Worm (Caenorhabditis elegans) whole organism, L1 larva: Measurements from ENCODE around the gene F21D5.4.

Experiments
- F16B12.6 ChIP-seq: fragments of 150-350 bp; optimal IDR thresholded peaks from 2 replicates; lab custom pipeline; 2014; ENCODE audit warnings: missing biosample characterization, missing genetic modification characterization
- aha-1 ChIP-seq: fragments of 150-350 bp; optimal IDR thresholded peaks from 2 replicates; lab custom pipeline; 2014; ENCODE audit warnings: missing biosample characterization, missing genetic modification characterization
- ama-1 ChIP-seq: fragments of 150-350 bp; optimal IDR thresholded peaks from 2 replicates; lab custom pipeline; 2014
- ceh-63 ChIP-seq: fragments of 200-800 bp; sonication (Bioruptor generic); optimal IDR thresholded peaks from 2 replicates; lab custom pipeline; 2018; ENCODE audit warnings: mild to moderate bottlenecking, missing genetic modification characterization, missing compliant biosample characterization
- ceh-90 ChIP-seq: sonication (generic microtip); optimal IDR thresholded peaks from 2 replicates; lab custom pipeline; 2016; ENCODE audit warnings: missing genetic modification characterization, missing compliant biosample characterization
- ces-1 ChIP-seq: fragments of 150-350 bp; optimal IDR thresholded peaks from 2 replicates; lab custom pipeline; 2014; ENCODE audit warnings: missing biosample characterization, missing genetic modification reagents, missing genetic modification characterization
- dsc-1 ChIP-seq: sonication (generic microtip); optimal IDR thresholded peaks from 2 replicates; lab custom pipeline; 2016; ENCODE audit warnings: mild to moderate bottlenecking, missing genetic modification characterization, missing compliant biosample characterization
- efl-1 ChIP-seq, 4 experiments: fragments of 150-350 bp; optimal IDR thresholded peaks in 3 of 4; peaks in 1 of 4; 1 replicate in 1 of 4; 2 replicates in 3 of 4; lab custom pipeline; 2014; ENCODE audit warnings: missing biosample characterization in 2 of 4, missing genetic modification characterization in 2 of 4, missing genetic modification reagents in 2 of 4
- elt-3 ChIP-seq, 6 experiments: fragments of 150-350 bp in 1 of 6; sonication (generic microtip); optimal IDR thresholded peaks; 2 replicates each; lab custom pipeline; 2017 to 2018; ENCODE audit warnings: missing biosample characterization in 6 of 6, missing genetic modification characterization in 6 of 6, inconsistent platforms in 1 of 6
- fkh-10 ChIP-seq: sonication (generic microtip); optimal IDR thresholded peaks from 2 replicates; lab custom pipeline; 2017; ENCODE audit warnings: missing biosample characterization, missing genetic modification reagents, missing genetic modification characterization
- fkh-4 ChIP-seq: sonication (generic microtip); optimal IDR thresholded peaks from 2 replicates; lab custom pipeline; 2016; ENCODE audit warnings: missing compliant biosample characterization, missing genetic modification characterization, borderline replicate concordance
- fkh-8 ChIP-seq: sonication (generic microtip); optimal IDR thresholded peaks from 2 replicates; lab custom pipeline; 2016; ENCODE audit warnings: mild to moderate bottlenecking, missing genetic modification characterization, missing compliant biosample characterization
- fos-1 ChIP-seq: fragments of 150-350 bp; optimal IDR thresholded peaks from 2 replicates; lab custom pipeline; 2014; ENCODE audit warnings: missing biosample characterization, missing genetic modification characterization
- grh-1 ChIP-seq: fragments of 200-800 bp; sonication (Bioruptor generic); IDR thresholded peaks from 2 replicates; pipeline ENCODE4 v1.3.6; 2022; ENCODE audit warnings: missing genetic modification reagents, missing genetic modification characterization, missing compliant biosample characterization
- hlh-17 ChIP-seq: fragments of 200-800 bp; sonication (Bioruptor generic); optimal IDR thresholded peaks from 2 replicates; lab custom pipeline; 2018; ENCODE audit warnings: missing genetic modification characterization, mild to moderate bottlenecking, missing compliant biosample characterization, moderate library complexity, borderline replicate concordance
- isw-1 ChIP-seq: fragments of 200-800 bp; sonication (Bioruptor generic); IDR thresholded peaks from 2 replicates; pipeline ENCODE4 v1.3.6; 2022; ENCODE audit warnings: missing genetic modification characterization, missing compliant biosample characterization
- lin-14 ChIP-seq: fragments of 200-800 bp; sonication (Bioruptor generic); optimal IDR thresholded peaks from 2 replicates; lab custom pipeline; 2018; ENCODE audit warnings: mild to moderate bottlenecking, missing genetic modification characterization, moderate library complexity, missing compliant biosample characterization
- lir-3 ChIP-seq: sonication (generic microtip); optimal IDR thresholded peaks from 2 replicates; lab custom pipeline; 2016; ENCODE audit warnings: mild to moderate bottlenecking, missing genetic modification characterization, moderate library complexity, missing compliant biosample characterization; ENCODE audit not compliant: poor library complexity
- mdl-1 ChIP-seq, 2 experiments: fragments of 150-350 bp; optimal IDR thresholded peaks; 2 replicates each; lab custom pipeline; 2014 to 2017; ENCODE audit warnings: missing biosample characterization in 2 of 2, missing genetic modification characterization in 2 of 2, inconsistent platforms in 1 of 2
- mef-2 ChIP-seq: fragments of 150-350 bp; optimal IDR thresholded peaks from 2 replicates; lab custom pipeline; 2014; ENCODE audit warnings: missing biosample characterization, missing genetic modification characterization
- nhr-12 ChIP-seq: sonication (generic microtip); optimal IDR thresholded peaks from 2 replicates; lab custom pipeline; 2017; ENCODE audit warnings: missing biosample characterization, missing genetic modification characterization
- nhr-77 ChIP-seq: fragments of 150-350 bp; optimal IDR thresholded peaks from 2 replicates; lab custom pipeline; 2014; ENCODE audit warnings: missing biosample characterization, missing genetic modification characterization
- nhr-85 ChIP-seq: sonication (generic microtip); peaks from one replicate; lab custom pipeline; 2016; ENCODE audit warnings: missing genetic modification characterization, inconsistent platforms, missing compliant biosample characterization
- nhr-90 ChIP-seq: sonication (generic microtip); optimal IDR thresholded peaks from 2 replicates; lab custom pipeline; 2016; ENCODE audit warnings: mild to moderate bottlenecking, missing genetic modification characterization, missing compliant biosample characterization; ENCODE audit not compliant: poor library complexity
- pag-3 ChIP-seq: sonication (generic microtip); optimal IDR thresholded peaks from 2 replicates; lab custom pipeline; 2017; ENCODE audit warnings: missing genetic modification characterization, mild to moderate bottlenecking, missing compliant biosample characterization, antibody characterized with exemption, borderline replicate concordance; ENCODE audit not compliant: insufficient read depth
- pax-3 ChIP-seq: fragments of 200-800 bp; sonication (Bioruptor generic); optimal IDR thresholded peaks from 2 replicates; lab custom pipeline; 2018; ENCODE audit warnings: mild to moderate bottlenecking, missing genetic modification characterization, moderate library complexity, missing compliant biosample characterization
- skn-1 ChIP-seq: fragments of 150-350 bp; optimal IDR thresholded peaks from 2 replicates; lab custom pipeline; 2014; ENCODE audit warnings: missing biosample characterization, missing genetic modification characterization
- snpc-4 ChIP-seq: fragments of 150-350 bp; optimal IDR thresholded peaks from 2 replicates; lab custom pipeline; 2014; ENCODE audit warnings: missing biosample characterization, missing genetic modification characterization
- sox-4 ChIP-seq: sonication (generic microtip); optimal IDR thresholded peaks from 2 replicates; lab custom pipeline; 2016; ENCODE audit warnings: missing genetic modification characterization, missing compliant biosample characterization
- tbx-2 ChIP-seq: sonication (generic microtip); optimal IDR thresholded peaks from 2 replicates; lab custom pipeline; 2016; ENCODE audit warnings: missing genetic modification characterization, missing compliant biosample characterization
- tlp-1 ChIP-seq: fragments of 150-350 bp; optimal IDR thresholded peaks from 2 replicates; lab custom pipeline; 2014; ENCODE audit warnings: missing biosample characterization, missing genetic modification characterization
- unc-30 ChIP-seq: sonication (generic microtip); optimal IDR thresholded peaks from 2 replicates; lab custom pipeline; 2017; ENCODE audit warnings: missing biosample characterization, missing genetic modification characterization
- unc-62 ChIP-seq: fragments of 150-350 bp; optimal IDR thresholded peaks from 2 replicates; lab custom pipeline; 2014; ENCODE audit warnings: missing biosample characterization, missing genetic modification reagents, missing genetic modification characterization
- unc-98 ChIP-seq: fragments of 200-800 bp; sonication (Bioruptor generic); IDR thresholded peaks from 2 replicates; pipeline ENCODE4 v1.3.6; 2022; ENCODE audit warnings: missing genetic modification characterization, missing compliant biosample characterization
- zip-4 ChIP-seq: fragments of 200-800 bp; sonication (Bioruptor generic); optimal IDR thresholded peaks from 2 replicates; lab custom pipeline; 2018; ENCODE audit warnings: mild to moderate bottlenecking, missing genetic modification characterization, moderate library complexity, missing compliant biosample characterization
- ztf-11 ChIP-seq, 2 experiments: sonication (generic microtip); optimal IDR thresholded peaks; 2 replicates each; lab custom pipeline; 2016 to 2017; ENCODE audit warnings: missing genetic modification characterization in 2 of 2, missing biosample characterization in 1 of 2, missing compliant biosample characterization in 1 of 2

Gene F21D5.4

ce11 chrIV:8743654-8744332, 5.9 kb downstream of the F21D5.4 start, which contains the start of gene F21D5.7 (continued):
- TF ChIP-seq isw-1 (GFP tag; lab: Robert Waterston, UW) (peak; percentile 68), snpc-4 (peak; percentile 45), tbx-2 (tag; lab: Kevin White, UChicago) (peak; percentile 83), elt-3 (tag; optimal IDR thresholded peaks at IDR 0.05; lab: Kevin White, UChicago) (peak in 2 of 6 experiments; percentile 66 to 77)
- TF ChIP-seq, all 84 proteins: peak for 50

ce11 chrIV:8745591-8746302, 7.9 kb downstream of the F21D5.4 start, which contains the start of the genes F20C5.7 and parg-1:
F20C5.7 (minus strand) TSS chrIV:8745691.
parg-1 (plus strand) TSS chrIV:8746252.
- no peak for TF ChIP-seq nhr-90 (tag; lab: Kevin White, UChicago)
- no peak for TF ChIP-seq ces-1 (GFP tag; lab: Kevin White, UChicago)
- no peak for TF ChIP-seq mdl-1 (tag; optimal IDR thresholded peaks at IDR 0.05; lab: Kevin White, UChicago)
- TF ChIP-seq ama-1, result no peak
- no peak for TF ChIP-seq unc-98 (GFP tag; lab: Robert Waterston, UW)
- TF ChIP-seq snpc-4, result no peak
- TF ChIP-seq F16B12.6 (tag; lab: Kevin White, UChicago), result no peak
- TF ChIP-seq, all 84 proteins: peak for 0

- TF ChIP-seq efl-1 (optimal IDR thresholded peaks at IDR 0.05; lab: Kevin White, UChicago) (no peak), efl-1 (GFP tag; optimal IDR thresholded peaks at IDR 0.05 in 1 of 2; lab: Kevin White, UChicago) (peak in 1 of 2 experiments; percentile 24), fos-1 (tag; lab: Kevin White, UChicago) (no peak)
Measured at ce11 chrIV:8748967-8749366, 11.1 kb downstream of the F21D5.4 start.

ce11 chrIV:8752492-8752891, 14.6 kb downstream of the F21D5.4 start:
- TF ChIP-seq isw-1 (GFP tag; lab: Robert Waterston, UW), result no peak
- TF ChIP-seq unc-62 (GFP tag; lab: Kevin White, UChicago), result no peak
- no peak for TF ChIP-seq fkh-4 (tag; lab: Kevin White, UChicago)
- no peak for TF ChIP-seq nhr-90 (tag; lab: Kevin White, UChicago)
- TF ChIP-seq fkh-10 (GFP tag; lab: Kevin White, UChicago), result no peak
- no peak for TF ChIP-seq lir-3 (tag; lab: Kevin White, UChicago)
- TF ChIP-seq nhr-77 (tag; lab: Kevin White, UChicago), result no peak
- no peak for TF ChIP-seq lin-14 (GFP tag; lab: Kevin White, UChicago)
- TF ChIP-seq unc-30 (tag; lab: Kevin White, UChicago), result no peak
- no peak for TF ChIP-seq grh-1 (GFP tag; lab: Robert Waterston, UW)
- no peak for TF ChIP-seq sox-4

ce11 chrIV:8754146-8754545, 16.3 kb downstream of the F21D5.4 start:
- TF ChIP-seq dsc-1 (no peak), skn-1 (no peak), tlp-1 (tag; lab: Kevin White, UChicago) (no peak), ceh-63 (GFP tag; lab: Kevin White, UChicago) (no peak), nhr-12 (no peak), hlh-17 (no peak), zip-4 (GFP tag; lab: Kevin White, UChicago) (no peak), pag-3 (tag; lab: Kevin White, UChicago) (no peak), aha-1 (no peak), mef-2 (tag; lab: Kevin White, UChicago) (no peak), nhr-85 (no peak), unc-98 (GFP tag; lab: Robert Waterston, UW) (no peak), ztf-11 (tag; optimal IDR thresholded peaks at IDR 0.05; lab: Kevin White, UChicago) (no peak), ceh-90 (no peak), fkh-8 (tag; lab: Kevin White, UChicago) (no peak), pax-3 (tag; lab: Kevin White, UChicago) (no peak)
- TF ChIP-seq, all 84 proteins: peak for 0
